Worm (Caenorhabditis elegans): ENCODE data around the gene ech-5.

ech-5 gene

DNA sequence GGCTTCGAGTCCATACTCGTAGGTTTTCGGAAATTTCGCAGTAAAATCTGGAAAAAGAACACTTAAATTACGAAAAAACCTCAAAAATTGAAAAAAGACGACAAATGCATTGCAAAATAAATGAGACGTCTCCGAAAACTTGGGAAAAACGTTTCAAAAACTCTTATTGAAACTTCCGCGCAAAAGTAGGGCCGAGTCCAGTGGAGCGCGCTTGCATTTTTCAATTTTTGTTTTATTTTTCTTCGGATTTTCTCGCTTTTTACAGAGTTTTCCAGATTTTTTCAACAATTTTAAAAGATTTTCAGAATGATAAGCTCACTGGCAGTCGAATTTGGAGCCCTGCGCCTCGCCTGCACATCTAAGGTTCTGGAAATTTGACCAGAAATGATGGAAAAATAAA is 23.9 kb upstream of the ech-5 start, which contains the start of gene mrpl-2 (continued):
- TF ChIP-seq fkh-10 (GFP tag; optimal IDR thresholded peaks at IDR 0.05), result no peak
- no peak for TF ChIP-seq madf-5 (GFP tag; IDR thresholded peaks at IDR 0.05)
- no peak for TF ChIP-seq F26F4.8 (GFP tag; conservative IDR thresholded peaks at IDR 0.05)
- no peak for TF ChIP-seq nhr-76 (tag; optimal IDR thresholded peaks at IDR 0.05)
- no peak for TF ChIP-seq ama-1 (optimal IDR thresholded peaks at IDR 0.05)

ce11 chrIV:773580-773979 is 23.2 kb upstream of the ech-5 start:
- TF ChIP-seq zfp-3 (GFP tag; conservative IDR thresholded peaks at IDR 0.05) (no peak), snpc-1.2 (GFP tag; IDR thresholded peaks at IDR 0.05) (no peak), R02D3.7 (tag; optimal IDR thresholded peaks at IDR 0.05) (no peak), nhr-11 (tag; optimal IDR thresholded peaks at IDR 0.05) (no peak), Y48G9A.11 (GFP tag; IDR thresholded peaks at IDR 0.05) (no peak), lin-29 (GFP tag; IDR thresholded peaks at IDR 0.05) (no peak), unc-130 (GFP tag; optimal IDR thresholded peaks at IDR 0.05) (no peak), zag-1 (tag; optimal IDR thresholded peaks at IDR 0.05) (no peak), lin-13 (GFP tag; optimal IDR thresholded peaks at IDR 0.05) (no peak), Y75B8A.6 (GFP tag; IDR thresholded peaks at IDR 0.05) (no peak), dmd-9 (GFP tag; IDR thresholded peaks at IDR 0.05) (no peak), tag-97 (GFP tag; IDR thresholded peaks at IDR 0.05) (no peak), aly-2 (tag; optimal IDR thresholded peaks at IDR 0.05) (no peak), zip-11 (GFP tag; IDR thresholded peaks at IDR 0.05) (no peak), F44E2.7 (GFP tag; IDR thresholded peaks at IDR 0.05) (no peak), nhr-42 (GFP tag; IDR thresholded peaks at IDR 0.05) (no peak), lin-1 (GFP tag; IDR thresholded peaks at IDR 0.05) (no peak), daf-16 (GFP tag; optimal IDR thresholded peaks at IDR 0.05) (no peak), daf-16 (tag; optimal IDR thresholded peaks at IDR 0.05) (no peak), hlh-11 (tag; optimal IDR thresholded peaks at IDR 0.05) (no peak)

DNA sequence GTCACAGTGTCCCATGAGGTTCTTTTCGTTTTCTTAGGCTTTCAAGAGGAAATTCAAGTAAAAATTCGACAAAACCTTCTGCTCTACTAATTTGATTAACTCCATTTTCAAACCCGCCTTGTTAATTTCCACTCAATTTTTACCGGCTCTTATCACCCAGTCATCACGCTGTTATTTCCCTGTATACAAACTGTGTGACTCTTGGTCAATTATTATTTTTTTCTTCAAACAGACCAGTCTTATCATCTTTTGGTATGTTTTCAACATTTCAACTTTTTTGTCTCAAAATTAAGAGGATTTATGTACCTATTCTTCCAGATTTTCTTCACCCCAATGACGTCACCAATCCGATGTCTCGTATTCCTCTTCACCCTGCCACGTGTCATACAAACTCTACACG is 18.3 kb upstream of the ech-5 start, which contains the start of gene ugt-52:
ugt-52 (plus strand) TSS at position 301 of the 400 bp plus-strand sequence.
- no peak for TF ChIP-seq T20F7.1 (GFP tag; optimal IDR thresholded peaks at IDR 0.05)
- peak; percentile 12 for TF ChIP-seq nhr-28 (tag; optimal IDR thresholded peaks at IDR 0.05)
- TF ChIP-seq daf-16 (GFP tag; optimal IDR thresholded peaks at IDR 0.05), result no peak
- peak; percentile 41 for TF ChIP-seq daf-16 (tag; optimal IDR thresholded peaks at IDR 0.05)

- TF ChIP-seq aly-2 (tag; optimal IDR thresholded peaks at IDR 0.05) (no peak), hlh-11 (tag; optimal IDR thresholded peaks at IDR 0.05) (no peak), nhr-25 (tag; optimal IDR thresholded peaks at IDR 0.05; ENCODE audit: borderline replicate concordance, insufficient read depth) (no peak), daf-16 (GFP tag; optimal IDR thresholded peaks at IDR 0.05) (no peak), daf-16 (tag; optimal IDR thresholded peaks at IDR 0.05) (peak; percentile 81), lin-29 (GFP tag; IDR thresholded peaks at IDR 0.05) (no peak), R02D3.7 (tag; optimal IDR thresholded peaks at IDR 0.05) (no peak), nhr-42 (GFP tag; IDR thresholded peaks at IDR 0.05) (no peak), snpc-4 (tag; optimal IDR thresholded peaks at IDR 0.05) (no peak), Y75B8A.6 (GFP tag; IDR thresholded peaks at IDR 0.05) (no peak), ztf-7 (tag; optimal IDR thresholded peaks at IDR 0.05) (no peak), dmd-6 (GFP tag; IDR thresholded peaks at IDR 0.05) (peak; percentile 39; the same call in 1 of the 2 replicates), unc-130 (GFP tag; optimal IDR thresholded peaks at IDR 0.05) (no peak)
Measured at ce11 chrIV:782393-782792, 14.4 kb upstream of the ech-5 start.

DNA sequence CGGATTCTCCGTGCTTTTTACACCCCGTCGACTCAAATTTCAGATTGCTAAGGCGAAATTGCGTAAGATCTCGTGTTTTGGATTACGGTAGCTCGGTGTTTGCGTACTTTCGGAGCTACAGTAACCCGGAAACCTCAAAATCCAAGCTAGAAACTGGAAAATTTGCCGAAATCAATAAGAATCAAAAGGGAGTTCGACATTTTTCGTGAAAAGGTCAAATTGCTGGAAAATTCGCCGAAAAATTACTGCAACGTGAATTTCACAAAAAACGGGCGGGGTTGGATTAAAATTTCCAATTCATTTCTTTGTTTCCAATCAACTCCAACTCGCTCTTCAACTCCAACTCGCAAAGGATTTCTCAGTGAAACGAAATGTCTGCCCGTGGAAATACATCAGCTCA is 9.1 kb upstream of the ech-5 start, which contains the start of gene F56B3.6:
F56B3.6 (plus strand) TSS at position 301 of the 400 bp plus-strand sequence.
- TF ChIP-seq nhr-42 (GFP tag; IDR thresholded peaks at IDR 0.05) (no peak), cey-2 (tag; optimal IDR thresholded peaks at IDR 0.05; ENCODE audit: borderline replicate concordance, insufficient read depth) (no peak), T26A8.4 (GFP tag; IDR thresholded peaks at IDR 0.05) (no peak), T20F7.1 (GFP tag; optimal IDR thresholded peaks at IDR 0.05) (no peak), ces-1 (GFP tag; optimal IDR thresholded peaks at IDR 0.05) (no peak)

Measured in whole organism, L4 larva.